Fruit fly (Drosophila melanogaster): ENCODE results near the gene Mco4.

The Mco4 gene

DNA sequence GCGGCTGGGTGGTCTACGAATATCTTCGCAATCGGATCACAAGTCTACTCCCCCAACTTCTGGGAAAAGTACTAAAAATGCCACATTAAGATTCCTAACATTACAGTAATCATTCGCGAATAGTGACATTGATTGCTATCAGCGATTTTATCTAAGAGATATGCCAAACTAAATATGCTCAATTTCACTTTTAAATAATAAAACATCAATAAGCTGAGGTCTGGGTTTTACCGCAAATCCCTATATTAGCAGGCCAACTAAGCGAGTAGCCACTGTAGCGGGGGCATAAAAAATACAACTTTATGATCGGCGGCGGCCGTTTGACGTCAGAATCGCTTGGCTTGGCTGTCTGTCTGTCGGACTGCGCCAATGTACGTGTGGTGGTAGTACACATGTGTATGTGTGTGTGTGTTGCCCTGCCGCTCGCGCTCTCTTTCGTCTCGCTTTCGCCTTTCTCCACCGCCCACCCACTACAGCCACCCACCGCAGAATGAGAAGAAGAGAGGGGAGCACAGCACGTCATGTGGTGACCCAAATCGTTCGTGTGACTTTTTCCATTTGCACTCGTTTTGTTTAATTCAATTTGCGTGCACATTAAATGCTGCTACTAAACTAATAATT, 24.4 kb upstream of the Mco4 start:
- TF ChIP-seq insv (optimal IDR thresholded peaks at IDR 0.05) (no peak), h (optimal IDR thresholded peaks at IDR 0.05) (no peak), ttk (optimal IDR thresholded peaks at IDR 0.05) (no peak), Myc (optimal IDR thresholded peaks at IDR 0.05) (no peak), psq (optimal IDR thresholded peaks at IDR 0.05) (no peak)

DNA sequence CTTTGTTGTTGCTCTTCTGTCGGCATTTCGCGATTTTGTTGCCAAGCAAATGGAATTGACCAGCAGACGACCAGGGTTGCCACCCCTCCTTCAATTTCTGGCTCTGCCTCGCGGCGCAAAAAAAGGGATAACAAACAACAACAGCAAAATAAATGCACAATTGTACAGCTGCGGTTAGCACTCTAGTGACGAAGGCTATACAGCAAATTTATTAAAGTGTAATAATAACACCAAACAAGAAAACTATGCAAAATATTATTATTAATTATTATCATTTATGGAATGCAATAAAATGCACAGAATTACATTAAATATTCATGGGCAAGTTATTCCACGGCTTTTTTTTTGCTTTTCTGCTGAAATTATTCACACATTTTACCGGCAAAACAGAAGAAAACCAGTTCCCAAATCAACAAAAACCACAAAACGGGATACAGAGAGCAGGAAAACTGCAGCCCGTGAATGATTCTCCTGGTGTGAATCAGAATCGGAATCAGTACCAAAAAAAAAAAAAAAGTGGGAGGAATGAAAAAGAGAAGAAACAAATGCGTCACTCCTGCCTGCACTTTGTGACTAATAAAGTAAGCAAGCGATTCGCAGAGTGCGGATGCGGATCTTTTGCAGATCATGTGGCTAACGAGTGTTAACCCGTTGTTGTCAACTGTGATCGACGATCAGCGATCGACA, 23.4 kb upstream of the Mco4 start:
- no peak for TF ChIP-seq psq (optimal IDR thresholded peaks at IDR 0.05)
- TF ChIP-seq insv (optimal IDR thresholded peaks at IDR 0.05) = no peak
- no peak for TF ChIP-seq Myc (optimal IDR thresholded peaks at IDR 0.05)
- no peak for TF ChIP-seq h (optimal IDR thresholded peaks at IDR 0.05)
- TF ChIP-seq ttk (optimal IDR thresholded peaks at IDR 0.05) = no peak
- TF ChIP-seq Sin3A (optimal IDR thresholded peaks at IDR 0.05) = no peak

dm6 chrX:17878632-17879033, 22.7 kb upstream of the Mco4 start:
- TF ChIP-seq ttk (optimal IDR thresholded peaks at IDR 0.05) = no peak
- TF ChIP-seq insv (optimal IDR thresholded peaks at IDR 0.05) = no peak
- no peak for TF ChIP-seq psq (optimal IDR thresholded peaks at IDR 0.05)
- no peak for TF ChIP-seq Myc (optimal IDR thresholded peaks at IDR 0.05)
- TF ChIP-seq h (optimal IDR thresholded peaks at IDR 0.05) = no peak
- no peak for TF ChIP-seq Sin3A (optimal IDR thresholded peaks at IDR 0.05)

- no peak for TF ChIP-seq Myc (optimal IDR thresholded peaks at IDR 0.05)
- no peak for TF ChIP-seq Sin3A (optimal IDR thresholded peaks at IDR 0.05)
- no peak for TF ChIP-seq psq (optimal IDR thresholded peaks at IDR 0.05)
- no peak for TF ChIP-seq ttk (optimal IDR thresholded peaks at IDR 0.05)
- no peak for TF ChIP-seq insv (optimal IDR thresholded peaks at IDR 0.05)
- TF ChIP-seq h (optimal IDR thresholded peaks at IDR 0.05) = no peak
Measured at dm6 chrX:17877974-17878373, 22.0 kb upstream of the Mco4 start.

DNA sequence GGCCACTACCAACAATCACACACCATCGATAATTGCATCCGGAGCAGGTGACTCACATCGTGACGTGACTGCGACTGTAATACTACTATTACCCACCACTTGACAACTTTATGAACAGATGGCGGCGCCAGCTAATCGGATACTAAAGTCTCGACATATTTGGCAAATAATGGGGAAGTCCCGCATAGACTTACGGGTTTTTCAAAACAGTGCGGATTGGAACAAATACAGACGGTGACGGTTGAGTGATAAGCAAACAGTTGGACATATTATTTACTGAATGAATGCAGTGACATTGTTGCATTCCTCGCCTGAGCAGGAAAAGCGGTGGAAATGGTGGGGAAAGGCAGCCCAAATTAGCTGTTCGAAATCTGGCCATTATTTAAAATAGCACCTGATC, 20.6 kb upstream of the Mco4 start:
- TF ChIP-seq h (optimal IDR thresholded peaks at IDR 0.05) (no peak), insv (optimal IDR thresholded peaks at IDR 0.05) (no peak), psq (optimal IDR thresholded peaks at IDR 0.05) (no peak), Sin3A (optimal IDR thresholded peaks at IDR 0.05) (no peak), ttk (optimal IDR thresholded peaks at IDR 0.05) (no peak), Myc (optimal IDR thresholded peaks at IDR 0.05) (no peak)

DNA sequence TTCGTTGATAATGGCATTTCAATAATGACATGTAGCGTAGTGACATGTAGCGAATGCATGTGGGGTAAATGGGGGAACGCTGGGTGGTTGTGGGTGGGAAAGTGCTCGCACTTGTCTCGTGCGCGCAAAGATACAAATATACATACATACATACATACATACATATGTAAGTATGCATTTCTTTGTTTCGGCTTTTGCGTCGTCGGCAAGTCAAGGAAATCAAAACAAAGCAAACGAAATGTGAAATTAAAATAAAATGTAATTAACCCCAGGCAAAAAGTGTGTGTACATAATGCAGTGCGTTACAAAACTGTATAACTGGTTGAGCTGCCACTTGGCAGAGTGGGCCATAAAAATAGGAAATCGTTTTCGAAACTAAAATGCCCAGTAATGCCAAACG, 19.8 kb upstream of the Mco4 start:
- TF ChIP-seq psq (optimal IDR thresholded peaks at IDR 0.05) (no peak), h (optimal IDR thresholded peaks at IDR 0.05) (no peak), Myc (optimal IDR thresholded peaks at IDR 0.05) (no peak), Sin3A (optimal IDR thresholded peaks at IDR 0.05) (no peak), insv (optimal IDR thresholded peaks at IDR 0.05) (no peak), ttk (optimal IDR thresholded peaks at IDR 0.05) (no peak)

- TF ChIP-seq ttk (optimal IDR thresholded peaks at IDR 0.05) (no peak), Myc (optimal IDR thresholded peaks at IDR 0.05) (no peak)
Measured at dm6 chrX:17875014-17875589, 19.2 kb upstream of the Mco4 start.

- TF ChIP-seq Myc (optimal IDR thresholded peaks at IDR 0.05) (no peak), psq (optimal IDR thresholded peaks at IDR 0.05) (no peak), Sin3A (optimal IDR thresholded peaks at IDR 0.05) (no peak), h (optimal IDR thresholded peaks at IDR 0.05) (no peak)
Measured at dm6 chrX:17873329-17873728, 17.4 kb upstream of the Mco4 start.

dm6 chrX:17872310-17872709, 16.4 kb upstream of the Mco4 start:
- no peak for TF ChIP-seq psq (optimal IDR thresholded peaks at IDR 0.05)
- no peak for TF ChIP-seq h (optimal IDR thresholded peaks at IDR 0.05)
- TF ChIP-seq Sin3A (optimal IDR thresholded peaks at IDR 0.05) = no peak
- TF ChIP-seq Myc (optimal IDR thresholded peaks at IDR 0.05) = no peak
- no peak for TF ChIP-seq insv (optimal IDR thresholded peaks at IDR 0.05)
- TF ChIP-seq ttk (optimal IDR thresholded peaks at IDR 0.05) = no peak

DNA sequence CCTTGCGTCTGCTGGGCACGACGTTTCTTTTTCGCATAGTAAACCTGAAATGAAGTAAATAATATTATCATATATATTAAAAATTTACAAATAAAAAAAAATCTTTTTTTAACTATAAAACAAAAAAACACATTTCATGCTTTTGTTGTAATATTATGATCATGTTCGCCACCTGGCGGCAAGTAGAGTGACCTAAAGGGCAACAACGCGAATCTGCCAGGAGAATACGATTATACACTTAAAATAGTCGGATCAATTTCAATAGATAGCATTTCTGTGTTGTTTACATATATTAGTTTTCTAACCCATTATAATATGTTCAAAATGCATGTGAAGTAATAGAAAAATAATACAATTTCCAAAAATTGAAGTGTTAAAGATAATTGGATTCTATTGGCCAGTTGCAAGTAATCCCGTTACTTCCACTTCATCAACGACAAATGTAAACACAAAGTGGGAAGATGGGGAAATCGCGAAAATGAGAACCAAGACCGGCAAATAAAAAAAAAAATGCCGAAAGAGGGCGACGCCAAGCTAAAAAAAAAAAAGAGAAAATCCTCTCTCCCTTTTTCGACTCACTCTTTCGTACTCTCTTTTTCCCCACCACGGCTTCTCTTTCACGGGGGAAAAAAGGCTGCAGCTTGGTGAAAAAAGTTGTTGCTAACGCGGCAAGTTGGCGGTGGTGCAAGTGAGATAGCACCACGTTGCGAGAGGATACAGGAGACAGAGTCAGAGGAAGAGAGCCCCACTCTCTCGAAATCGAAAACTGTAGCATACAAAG, 14.9 kb upstream of the Mco4 start:
- no peak for TF ChIP-seq insv (optimal IDR thresholded peaks at IDR 0.05)
- no peak for TF ChIP-seq Sin3A (optimal IDR thresholded peaks at IDR 0.05)
- TF ChIP-seq ttk (optimal IDR thresholded peaks at IDR 0.05) = no peak
- no peak for TF ChIP-seq Myc (optimal IDR thresholded peaks at IDR 0.05)
- no peak for TF ChIP-seq h (optimal IDR thresholded peaks at IDR 0.05)
- TF ChIP-seq psq (optimal IDR thresholded peaks at IDR 0.05) = no peak

DNA sequence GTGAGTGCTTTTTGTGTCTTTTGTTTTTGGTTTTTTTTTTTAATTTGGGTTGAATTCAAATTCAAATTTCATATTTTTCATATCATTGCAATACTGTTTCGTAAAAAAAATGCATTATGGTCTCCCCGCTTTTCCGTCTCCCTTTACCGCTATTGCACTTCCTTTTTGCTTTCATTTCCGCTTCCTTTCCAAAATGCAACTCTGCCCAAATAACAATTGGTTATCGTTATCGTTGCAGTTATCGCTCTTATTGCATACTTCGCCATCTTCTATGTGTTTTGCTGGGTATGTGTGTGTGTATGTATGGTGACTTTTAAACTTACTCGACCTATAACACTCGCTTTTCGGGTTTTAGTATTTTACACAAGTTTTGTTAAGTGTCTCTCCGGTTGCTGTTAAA, 9.2 kb upstream of the Mco4 start:
- TF ChIP-seq Myc (optimal IDR thresholded peaks at IDR 0.05) = no peak
- TF ChIP-seq psq (optimal IDR thresholded peaks at IDR 0.05) = no peak
- no peak for TF ChIP-seq Sin3A (optimal IDR thresholded peaks at IDR 0.05)
- TF ChIP-seq insv (optimal IDR thresholded peaks at IDR 0.05) = no peak
- TF ChIP-seq h (optimal IDR thresholded peaks at IDR 0.05) = no peak
- no peak for TF ChIP-seq ttk (optimal IDR thresholded peaks at IDR 0.05)

- no peak for TF ChIP-seq h (optimal IDR thresholded peaks at IDR 0.05)
- no peak for TF ChIP-seq ttk (optimal IDR thresholded peaks at IDR 0.05)
- TF ChIP-seq Sin3A (optimal IDR thresholded peaks at IDR 0.05) = no peak
- TF ChIP-seq Myc (optimal IDR thresholded peaks at IDR 0.05) = no peak
- TF ChIP-seq psq (optimal IDR thresholded peaks at IDR 0.05) = no peak
- TF ChIP-seq insv (optimal IDR thresholded peaks at IDR 0.05) = no peak
Measured at dm6 chrX:17860711-17861110, 4.8 kb upstream of the Mco4 start, which contains the start of the genes Arp8 and CG6769. Gene Arp8 (minus strand): TSS chrX:17860800. Gene CG6769 (plus strand): TSS chrX:17861002.
